Fruit fly (Drosophila melanogaster): Measurements from ENCODE around the gene Cog4.
A peak's percentile ranks its signal among the peaks of the same experiment; 100 is the strongest.

The Cog4 gene

dm6 chr2L:10505345-10505744 is 16.9 kb upstream of the Cog4 start:
- TF ChIP-seq Sp1 (GFP tag; optimal IDR thresholded peaks at IDR 0.05) (no peak), Dfd (GFP tag; optimal IDR thresholded peaks at IDR 0.05) (no peak), Mio (GFP tag; optimal IDR thresholded peaks at IDR 0.05) (no peak)

dm6 chr2L:10504895-10505294 is 16.5 kb upstream of the Cog4 start:
- no peak for TF ChIP-seq Jra (GFP tag; optimal IDR thresholded peaks at IDR 0.05)
- TF ChIP-seq woc (GFP tag; optimal IDR thresholded peaks at IDR 0.05) = no peak
- peak; percentile 33 for TF ChIP-seq rgr (GFP tag; optimal IDR thresholded peaks at IDR 0.05)
- no peak for TF ChIP-seq Dif (GFP tag; optimal IDR thresholded peaks at IDR 0.05; ENCODE audit: partially characterized antibody)
- TF ChIP-seq ey (GFP tag; optimal IDR thresholded peaks at IDR 0.05) = no peak
- TF ChIP-seq CG32264 (GFP tag; optimal IDR thresholded peaks at IDR 0.05) = no peak
- TF ChIP-seq GATAd (GFP tag; optimal IDR thresholded peaks at IDR 0.05) = no peak
- no peak for TF ChIP-seq dsf (GFP tag; optimal IDR thresholded peaks at IDR 0.05; ENCODE audit: borderline replicate concordance)
- no peak for TF ChIP-seq CG9705 (GFP tag; optimal IDR thresholded peaks at IDR 0.05)
- no peak for TF ChIP-seq dmrt93B (GFP tag; optimal IDR thresholded peaks at IDR 0.05)
- no peak for TF ChIP-seq CrebA (GFP tag; optimal IDR thresholded peaks at IDR 0.05; ENCODE audit: borderline replicate concordance)
- no peak for TF ChIP-seq psq (GFP tag; optimal IDR thresholded peaks at IDR 0.05)
- no peak for TF ChIP-seq dl (GFP tag; optimal IDR thresholded peaks at IDR 0.05; ENCODE audit: insufficient read depth in 1 of 2, partially characterized antibody in 2 of 2)
- no peak for TF ChIP-seq lola (GFP tag; optimal IDR thresholded peaks at IDR 0.05)
- TF ChIP-seq Hr83 (GFP tag; optimal IDR thresholded peaks at IDR 0.05; ENCODE audit: poor library complexity, severe bottlenecking) = peak; percentile 84
- TF ChIP-seq br (GFP tag; optimal IDR thresholded peaks at IDR 0.05) = peak; percentile 31
- TF ChIP-seq Mio (GFP tag; optimal IDR thresholded peaks at IDR 0.05) = no peak
- no peak for TF ChIP-seq sv (GFP tag; optimal IDR thresholded peaks at IDR 0.05)
- no peak for TF ChIP-seq Abd-B (GFP tag; optimal IDR thresholded peaks at IDR 0.05)
- TF ChIP-seq h (GFP tag; optimal IDR thresholded peaks at IDR 0.05) = peak; percentile 43
- TF ChIP-seq sage (GFP tag; optimal IDR thresholded peaks at IDR 0.05) = no peak
- TF ChIP-seq Hr78 (GFP tag; optimal IDR thresholded peaks at IDR 0.05) = no peak
- TF ChIP-seq Rel (GFP tag; optimal IDR thresholded peaks at IDR 0.05) = no peak
- no peak for TF ChIP-seq Rel (tag; optimal IDR thresholded peaks at IDR 0.05)
- TF ChIP-seq usp (GFP tag; optimal IDR thresholded peaks at IDR 0.05) = no peak
- TF ChIP-seq Sp1 (GFP tag; optimal IDR thresholded peaks at IDR 0.05) = peak; percentile 12
- no peak for TF ChIP-seq Hnf4 (GFP tag; optimal IDR thresholded peaks at IDR 0.05)
- TF ChIP-seq foxo (GFP tag; optimal IDR thresholded peaks at IDR 0.05) = peak in 1 of 2 experiments; percentile 15
- no peak for TF ChIP-seq brk (GFP tag; optimal IDR thresholded peaks at IDR 0.05)

dm6 chr2L:10503356-10503977 is 15.0 kb upstream of the Cog4 start:
- TF ChIP-seq Dfd (GFP tag; optimal IDR thresholded peaks at IDR 0.05) (no peak), Mio (GFP tag; optimal IDR thresholded peaks at IDR 0.05) (no peak), usp (GFP tag; optimal IDR thresholded peaks at IDR 0.05) (no peak), Myc (optimal IDR thresholded peaks at IDR 0.05) (no peak), dsf (GFP tag; optimal IDR thresholded peaks at IDR 0.05; ENCODE audit: borderline replicate concordance) (no peak), woc (GFP tag; optimal IDR thresholded peaks at IDR 0.05) (no peak), ey (GFP tag; optimal IDR thresholded peaks at IDR 0.05) (no peak), HLH106 (tag; optimal IDR thresholded peaks at IDR 0.05) (no peak), CG9705 (GFP tag; optimal IDR thresholded peaks at IDR 0.05) (no peak), pan (optimal IDR thresholded peaks at IDR 0.05) (no peak), psq (GFP tag; optimal IDR thresholded peaks at IDR 0.05) (no peak), tai (GFP tag; optimal IDR thresholded peaks at IDR 0.05) (no peak), dmrt93B (GFP tag; optimal IDR thresholded peaks at IDR 0.05) (no peak), lola (GFP tag; optimal IDR thresholded peaks at IDR 0.05) (no peak), Abd-B (GFP tag; optimal IDR thresholded peaks at IDR 0.05) (no peak), Vsx2 (GFP tag; optimal IDR thresholded peaks at IDR 0.05; ENCODE audit: partially characterized antibody) (no peak)

dm6 chr2L:10502862-10503261 is 14.4 kb upstream of the Cog4 start:
- no peak for TF ChIP-seq dsf (GFP tag; optimal IDR thresholded peaks at IDR 0.05; ENCODE audit: borderline replicate concordance)
- no peak for TF ChIP-seq woc (GFP tag; optimal IDR thresholded peaks at IDR 0.05)
- TF ChIP-seq Rel (GFP tag; optimal IDR thresholded peaks at IDR 0.05) = no peak
- TF ChIP-seq Rel (tag; optimal IDR thresholded peaks at IDR 0.05) = peak; percentile 78
